Fruit fly (Drosophila melanogaster) whole organism, embryonic: ENCODE data around the gene Or7a.

ENCODE experiments used
- Adf1 ChIP-seq: fragments of 200-800 bp; sonication (Bioruptor generic); IDR thresholded peaks from 2 replicates; pipeline ENCODE4 v1.3.6; 2022; ENCODE audit warnings: missing biosample characterization, missing genetic modification characterization
- Aef1 ChIP-seq: fragments of 200-800 bp; sonication (Bioruptor generic); IDR thresholded peaks from 3 replicates; pipeline ENCODE4 v1.3.6; 2022; ENCODE audit warnings: missing biosample characterization, missing genetic modification characterization
- CG10366 ChIP-seq: fragments of 200-800 bp; sonication (Bioruptor generic); IDR thresholded peaks from 2 replicates; pipeline ENCODE4 v1.3.6; 2022; ENCODE audit warnings: missing biosample characterization, missing genetic modification characterization
- CG12769 ChIP-seq: fragments of 200-800 bp; sonication (Bioruptor generic); optimal IDR thresholded peaks from 2 replicates; lab custom pipeline; 2019; ENCODE audit warnings: missing biosample characterization, mild to moderate bottlenecking, missing genetic modification characterization, moderate library complexity
- CG13894 ChIP-seq: fragments of 200-800 bp; sonication (Bioruptor generic); optimal IDR thresholded peaks from 3 replicates; lab custom pipeline; 2018; ENCODE audit warnings: missing biosample characterization, mild to moderate bottlenecking, missing genetic modification characterization, moderate library complexity
- CG16779 ChIP-seq: fragments of 200-800 bp; sonication (Bioruptor generic); IDR thresholded peaks from 2 replicates; pipeline ENCODE4 v1.3.6; 2022; ENCODE audit warnings: missing biosample characterization, missing genetic modification characterization
- CG17802 ChIP-seq: fragments of 200-800 bp; sonication (Bioruptor generic); optimal IDR thresholded peaks from 2 replicates; lab custom pipeline; 2018; ENCODE audit warnings: missing biosample characterization, mild to moderate bottlenecking, missing genetic modification characterization, moderate library complexity
- CG1832 ChIP-seq: fragments of 200-800 bp; sonication (Bioruptor generic); optimal IDR thresholded peaks from 2 replicates; lab custom pipeline; 2017; ENCODE audit warnings: missing biosample characterization, mild to moderate bottlenecking, missing genetic modification characterization, inconsistent platforms
- CG32772 ChIP-seq: fragments of 200-800 bp; sonication (Bioruptor generic); IDR thresholded peaks from 2 replicates; pipeline ENCODE4 v1.3.6; 2022; ENCODE audit warnings: missing biosample characterization, missing genetic modification characterization
- CG4360 ChIP-seq: fragments of 200-800 bp; sonication (Bioruptor generic); IDR thresholded peaks from 2 replicates; pipeline ENCODE4 v1.3.6; 2022; ENCODE audit warnings: missing biosample characterization, missing genetic modification characterization
- CG6654 ChIP-seq: fragments of 200-800 bp; sonication (Bioruptor generic); optimal IDR thresholded peaks from 2 replicates; lab custom pipeline; 2017; ENCODE audit warnings: missing biosample characterization, mild to moderate bottlenecking, missing genetic modification characterization
- CG7372 ChIP-seq: fragments of 200-800 bp; sonication (Bioruptor generic); IDR thresholded peaks from 2 replicates; pipeline ENCODE4 v1.3.6; 2022; ENCODE audit warnings: missing biosample characterization, missing genetic modification characterization
- CG9932 ChIP-seq: fragments of 200-800 bp; sonication (Bioruptor generic); IDR thresholded peaks from 2 replicates; pipeline ENCODE4 v1.3.6; 2022; ENCODE audit warnings: missing biosample characterization, missing genetic modification characterization
- CkIIα-i1 ChIP-seq: fragments of 200-800 bp; sonication (Bioruptor generic); IDR thresholded peaks from 2 replicates; pipeline ENCODE4 v1.3.6; 2022; ENCODE audit warnings: missing biosample characterization, missing genetic modification characterization
- Dbx ChIP-seq: fragments of 200-800 bp; sonication (Bioruptor generic); IDR thresholded peaks from 3 replicates; pipeline ENCODE4 v1.3.6; 2022; ENCODE audit warnings: missing biosample characterization, missing genetic modification characterization
- Dip2 ChIP-seq: fragments of 200-800 bp; sonication (Bioruptor generic); IDR thresholded peaks from 2 replicates; pipeline ENCODE4 v1.3.6; 2022; ENCODE audit warnings: missing biosample characterization, missing genetic modification characterization
- GATAe ChIP-seq: fragments of 200-800 bp; sonication (Bioruptor generic); conservative IDR thresholded peaks from 2 replicates; pipeline ENCODE4 v1.3.6; 2022; ENCODE audit warnings: missing biosample characterization, missing genetic modification characterization
- MESR4 ChIP-seq: fragments of 200-800 bp; sonication (Bioruptor generic); optimal IDR thresholded peaks from 2 replicates; lab custom pipeline; 2018; ENCODE audit warnings: missing biosample characterization, mild to moderate bottlenecking, missing genetic modification characterization, moderate library complexity
- Med ChIP-seq: fragments of 200-800 bp; sonication (Bioruptor generic); peaks from one replicate; lab custom pipeline; 2016; ENCODE audit warnings: missing biosample characterization, missing genetic modification characterization, mild to moderate bottlenecking, inconsistent platforms, moderate library complexity
- Nf-YC ChIP-seq: fragments of 200-800 bp; optimal IDR thresholded peaks from 3 replicates; lab custom pipeline; 2019; ENCODE audit warnings: missing biosample characterization, mild to moderate bottlenecking, missing genetic modification characterization, moderate library complexity
- Rfx ChIP-seq: fragments of 200-800 bp; sonication (Bioruptor generic); IDR thresholded peaks from 2 replicates; pipeline ENCODE4 v1.3.6; 2022; ENCODE audit warnings: missing biosample characterization, missing genetic modification characterization
- Taf1 ChIP-seq: fragments of 200-800 bp; sonication (Bioruptor generic); IDR thresholded peaks from 2 replicates; pipeline ENCODE4 v1.3.6; 2022; ENCODE audit warnings: missing biosample characterization, missing genetic modification characterization
- Tbp ChIP-seq: fragments of >200 bp; optimal IDR thresholded peaks from 2 replicates; lab custom pipeline; 2018; ENCODE audit warnings: missing biosample characterization, missing genetic modification characterization
- Trl ChIP-seq, 3 experiments: fragments of >200 bp in 2 of 3; fragments of 200-800 bp in 1 of 3; sonication (Bioruptor generic) in 1 of 3; optimal IDR thresholded peaks; 2 replicates in 1 of 3; 3 replicates in 2 of 3; lab custom pipeline; 2016 to 2017; ENCODE audit warnings: missing biosample characterization in 1 of 3, missing genetic modification characterization in 1 of 3
- Xbp1 ChIP-seq: fragments of 200-800 bp; sonication (Bioruptor generic); optimal IDR thresholded peaks from 3 replicates; lab custom pipeline; 2016; ENCODE audit warnings: missing biosample characterization, mild to moderate bottlenecking, missing genetic modification characterization
- bigmax ChIP-seq: fragments of 200-800 bp; sonication (Bioruptor generic); optimal IDR thresholded peaks from 2 replicates; lab custom pipeline; 2018; ENCODE audit warnings: missing biosample characterization, mild to moderate bottlenecking, missing genetic modification characterization
- bowl ChIP-seq: fragments of 200-800 bp; sonication (Bioruptor generic); IDR thresholded peaks from 2 replicates; pipeline ENCODE4 v1.3.6; 2022; ENCODE audit warnings: missing biosample characterization, missing genetic modification characterization
- cg ChIP-seq: fragments of 200-800 bp; sonication (Bioruptor generic); optimal IDR thresholded peaks from 3 replicates; lab custom pipeline; 2019; ENCODE audit warnings: missing biosample characterization, mild to moderate bottlenecking, missing genetic modification characterization, moderate library complexity
- chinmo ChIP-seq: fragments of 200-800 bp; sonication (Bioruptor generic); IDR thresholded peaks from 4 replicates; pipeline ENCODE4 v1.3.6; 2022; ENCODE audit warnings: missing biosample characterization, missing genetic modification characterization; ENCODE audit not compliant: partially characterized antibody
- ci ChIP-seq: fragments of 200-800 bp; sonication (Bioruptor generic); IDR thresholded peaks from 3 replicates; pipeline ENCODE4 v1.3.6; 2022; ENCODE audit warnings: missing biosample characterization, missing genetic modification characterization
- croc ChIP-seq: fragments of 200-800 bp; sonication (Bioruptor generic); conservative IDR thresholded peaks from 3 replicates; pipeline ENCODE4 v1.3.6; 2022; ENCODE audit warnings: missing biosample characterization, missing genetic modification characterization
- crol ChIP-seq: fragments of 200-800 bp; sonication (Bioruptor generic); IDR thresholded peaks from 2 replicates; pipeline ENCODE4 v1.3.6; 2022; ENCODE audit warnings: missing biosample characterization, missing genetic modification characterization
- hkb ChIP-seq, 2 experiments: fragments of 200-800 bp in 1 of 2; fragments of >200 bp in 1 of 2; sonication (Bioruptor generic) in 1 of 2; IDR thresholded peaks in 1 of 2; optimal IDR thresholded peaks in 1 of 2; 2 replicates each; pipeline versions ENCODE4 v1.3.6 to Lab custom; 2017 to 2022; ENCODE audit warnings: missing biosample characterization in 1 of 2, missing genetic modification characterization in 1 of 2
- kni ChIP-seq: fragments of 200-800 bp; sonication (Bioruptor generic); optimal IDR thresholded peaks from 3 replicates; lab custom pipeline; 2017; ENCODE audit warnings: mild to moderate bottlenecking, missing biosample characterization, missing genetic modification reagents, missing genetic modification characterization
- oc ChIP-seq: fragments of 200-800 bp; sonication (Bioruptor generic); optimal IDR thresholded peaks from 2 replicates; lab custom pipeline; 2018; ENCODE audit warnings: missing biosample characterization, mild to moderate bottlenecking, missing genetic modification characterization, moderate library complexity
- pan ChIP-seq, 4 experiments: fragments of >200 bp in 3 of 4; fragments of 200-800 bp in 1 of 4; sonication (Bioruptor generic) in 1 of 4; optimal IDR thresholded peaks in 3 of 4; IDR thresholded peaks in 1 of 4; 2 replicates each; pipeline versions ENCODE4 v1.3.6 to Lab custom; 2017 to 2022; ENCODE audit warnings: missing biosample characterization in 2 of 4, missing genetic modification characterization in 2 of 4, mixed read lengths in 1 of 4
- pnt ChIP-seq: fragments of 200-800 bp; sonication (Bioruptor generic); optimal IDR thresholded peaks from 3 replicates; lab custom pipeline; 2016; ENCODE audit warnings: missing biosample characterization, missing genetic modification characterization
- pzg ChIP-seq: fragments of 200-800 bp; sonication (Bioruptor generic); optimal IDR thresholded peaks from 3 replicates; lab custom pipeline; 2018; ENCODE audit warnings: missing biosample characterization, mild to moderate bottlenecking, missing genetic modification characterization, moderate library complexity
- sd ChIP-seq: fragments of 200-800 bp; sonication (Bioruptor generic); optimal IDR thresholded peaks from 3 replicates; lab custom pipeline; 2018; ENCODE audit warnings: missing biosample characterization, mild to moderate bottlenecking, missing genetic modification characterization, moderate library complexity
- sens ChIP-seq: fragments of 200-800 bp; sonication (Bioruptor generic); peaks from one replicate; lab custom pipeline; 2016; ENCODE audit warnings: missing biosample characterization, missing genetic modification characterization
- sima ChIP-seq: fragments of 200-800 bp; sonication (Bioruptor generic); optimal IDR thresholded peaks from 2 replicates; lab custom pipeline; 2016; ENCODE audit warnings: missing biosample characterization, missing genetic modification characterization
- slbo ChIP-seq: fragments of 200-800 bp; sonication (Bioruptor generic); IDR thresholded peaks from 2 replicates; pipeline ENCODE4 v1.3.6; 2022; ENCODE audit warnings: missing biosample characterization, missing genetic modification characterization
- sqz ChIP-seq: fragments of 200-800 bp; sonication (Bioruptor generic); optimal IDR thresholded peaks from 3 replicates; lab custom pipeline; 2018; ENCODE audit warnings: missing biosample characterization, mild to moderate bottlenecking, missing genetic modification characterization
- vvl ChIP-seq: fragments of 200-800 bp; sonication (Bioruptor generic); IDR thresholded peaks from 2 replicates; pipeline ENCODE4 v1.3.6; 2022; ENCODE audit warnings: missing biosample characterization, missing genetic modification characterization

Gene Or7a

dm6 chrX:8196157-8196526 lies 30.6 kb upstream of the Or7a start (continued):
- TF ChIP-seq MESR4 (GFP tag; lab: Kevin White, UChicago) (no peak), Xbp1 (no peak), CG10366 (no peak), hkb (optimal IDR thresholded peaks at IDR 0.05; lab: Kevin White, UChicago) (no peak), hkb (GFP tag; IDR thresholded peaks at IDR 0.05; lab: Robert Waterston, UW) (no peak), Tbp (GFP tag; lab: Kevin White, UChicago) (no peak), CG32772 (GFP tag; lab: Robert Waterston, UW) (no peak)
- TF ChIP-seq, all 482 proteins: peak for 42

dm6 chrX:8195449-8196156 lies 30.1 kb upstream of the Or7a start:
- TF ChIP-seq kni (GFP tag; lab: Kevin White, UChicago): peak; percentile 51
- peak; percentile 35; the same call in 1 of the 2 replicates for TF ChIP-seq Rfx (GFP tag; lab: Robert Waterston, UW)
- peak in 1 of 2 experiments; percentile 10 for TF ChIP-seq Trl (optimal IDR thresholded peaks at IDR 0.05; lab: Kevin White, UChicago)
- TF ChIP-seq Trl (GFP tag; optimal IDR thresholded peaks at IDR 0.05; lab: Kevin White, UChicago): no peak
- TF ChIP-seq CG32772 (GFP tag; lab: Robert Waterston, UW): peak; percentile 30; the same call in 1 of the 2 replicates
- peak; percentile 26 for TF ChIP-seq sens (GFP tag; lab: Kevin White, UChicago)
- peak; percentile 94 for TF ChIP-seq CG6654
- peak; percentile 60 for TF ChIP-seq sqz (GFP tag; lab: Kevin White, UChicago)
- peak; percentile 75; the same call in 1 of the 4 replicates for TF ChIP-seq chinmo (GFP tag; lab: Robert Waterston, UW)
- no peak for TF ChIP-seq Taf1 (GFP tag; lab: Robert Waterston, UW)
- TF ChIP-seq CG7372 (GFP tag; lab: Robert Waterston, UW): peak; percentile 34; the same call in 1 of the 2 replicates
- no peak for TF ChIP-seq CG16779 (GFP tag; lab: Robert Waterston, UW)
- peak; percentile 39; the same call in 1 of the 2 replicates for TF ChIP-seq slbo (GFP tag; lab: Robert Waterston, UW)
- TF ChIP-seq vvl (GFP tag; lab: Robert Waterston, UW): 0 out of 2 replicates have a peak, but pooled peaks have one; percentile 8
- peak; percentile 6; the same call in 1 of the 2 replicates for TF ChIP-seq CG9932 (GFP tag; lab: Robert Waterston, UW)
- TF ChIP-seq pzg (GFP tag; lab: Kevin White, UChicago): no peak
- peak; percentile 26; the same call in 1 of the 3 replicates for TF ChIP-seq ci (GFP tag; lab: Robert Waterston, UW)
- TF ChIP-seq sd (tag; lab: Kevin White, UChicago): peak; percentile 95
- no peak for TF ChIP-seq CG17802
- 0 out of 2 replicates have a peak, but pooled peaks have one; percentile 21 for TF ChIP-seq Adf1 (GFP tag; lab: Robert Waterston, UW)
- peak; percentile 62 for TF ChIP-seq CG1832 (GFP tag; lab: Kevin White, UChicago)
- TF ChIP-seq croc (GFP tag; lab: Robert Waterston, UW): no peak
- no peak for TF ChIP-seq pan (optimal IDR thresholded peaks at IDR 0.05; lab: Kevin White, UChicago)
- peak in 1 of 2 experiments; percentile 9 for TF ChIP-seq pan (GFP tag; optimal IDR thresholded peaks at IDR 0.05 in 1 of 2, IDR thresholded peaks at IDR 0.05 in 1 of 2)
- peak; percentile 80 for TF ChIP-seq crol

dm6 chrX:8194559-8194958 lies 29.1 kb upstream of the Or7a start:
- peak; percentile 81 for TF ChIP-seq bigmax (GFP tag; lab: Kevin White, UChicago)
- peak; percentile 71 for TF ChIP-seq Med (GFP tag; lab: Kevin White, UChicago)
- peak; percentile 80 for TF ChIP-seq CG4360
- peak; percentile 74 for TF ChIP-seq oc (tag; lab: Kevin White, UChicago)
- TF ChIP-seq cg (GFP tag; lab: Kevin White, UChicago): peak; percentile 11
- no peak for TF ChIP-seq sima (GFP tag; lab: Kevin White, UChicago)
- TF ChIP-seq sqz (GFP tag; lab: Kevin White, UChicago): peak; percentile 49
- peak; percentile 63 for TF ChIP-seq CG12769
- peak; percentile 49 for TF ChIP-seq CG13894 (tag; lab: Kevin White, UChicago)
- TF ChIP-seq bowl (GFP tag; lab: Robert Waterston, UW): no peak
- TF ChIP-seq CG1832 (GFP tag; lab: Kevin White, UChicago): peak; percentile 47
- TF ChIP-seq crol: peak; percentile 43; the same call in 1 of the 2 replicates
- peak; percentile 95 for TF ChIP-seq CG6654
- TF ChIP-seq Nf-YC (tag; lab: Kevin White, UChicago): peak; percentile 25
- peak; percentile 83; the same call in 3 of the 4 replicates for TF ChIP-seq chinmo (GFP tag; lab: Robert Waterston, UW)
- TF ChIP-seq Dip2 (GFP tag; lab: Robert Waterston, UW): no peak
- TF ChIP-seq GATAe: no peak
- TF ChIP-seq Dbx: no peak
- peak; percentile 29 for TF ChIP-seq sens (GFP tag; lab: Kevin White, UChicago)
- TF ChIP-seq Aef1 (GFP tag; lab: Robert Waterston, UW): peak; percentile 58
- no peak for TF ChIP-seq CkIIα-i1 (GFP tag; lab: Robert Waterston, UW)
- no peak for TF ChIP-seq pnt (GFP tag; lab: Kevin White, UChicago)
- 0 out of 2 replicates have a peak, but pooled peaks have one; percentile 19 for TF ChIP-seq vvl (GFP tag; lab: Robert Waterston, UW)
